Worm (Caenorhabditis elegans) whole organism, mixed stage, embryonic: ENCODE data around the gene efk-1.

Experiments
- M03D4.4 ChIP-seq: sonication (generic microtip); optimal IDR thresholded peaks from 2 replicates; lab custom pipeline; 2017; ENCODE audit warnings: mild to moderate bottlenecking, missing genetic modification characterization, missing compliant biosample characterization
- ceh-43 ChIP-seq: fragments of 200-800 bp; sonication (Bioruptor generic); optimal IDR thresholded peaks from 2 replicates; lab custom pipeline; 2018; ENCODE audit warnings: mild to moderate bottlenecking, missing genetic modification characterization, moderate library complexity, missing compliant biosample characterization
- ces-1 ChIP-seq: fragments of 150-350 bp; optimal IDR thresholded peaks from 2 replicates; lab custom pipeline; 2014; ENCODE audit warnings: missing biosample characterization, missing genetic modification reagents, missing genetic modification characterization
- elt-1 ChIP-seq: sonication (generic microtip); optimal IDR thresholded peaks from 2 replicates; lab custom pipeline; 2017; ENCODE audit warnings: missing genetic modification characterization, mild to moderate bottlenecking, missing compliant biosample characterization, antibody characterized with exemption, moderate library complexity, borderline replicate concordance; ENCODE audit not compliant: insufficient read depth
- lin-32 ChIP-seq: fragments of 200-800 bp; sonication (Bioruptor generic); optimal IDR thresholded peaks from 2 replicates; lab custom pipeline; 2018; ENCODE audit warnings: mild to moderate bottlenecking, missing genetic modification characterization, missing compliant biosample characterization
- lsy-2 ChIP-seq: fragments of 150-350 bp; optimal IDR thresholded peaks from 2 replicates; lab custom pipeline; 2014; ENCODE audit warnings: missing biosample characterization, missing genetic modification characterization
- nhr-2 ChIP-seq: fragments of 150-350 bp; optimal IDR thresholded peaks from 2 replicates; lab custom pipeline; 2014; ENCODE audit warnings: missing biosample characterization, missing genetic modification characterization
- pha-4 ChIP-seq: fragments of 150-350 bp; optimal IDR thresholded peaks from 2 replicates; lab custom pipeline; 2018; ENCODE audit warnings: missing biosample characterization, missing genetic modification reagents, missing genetic modification characterization
- unc-62 ChIP-seq: fragments of 150-350 bp; optimal IDR thresholded peaks from 2 replicates; lab custom pipeline; 2014; ENCODE audit warnings: missing biosample characterization, missing genetic modification reagents, missing genetic modification characterization
- zip-8 ChIP-seq: fragments of 150-350 bp; optimal IDR thresholded peaks from 2 replicates; lab custom pipeline; 2014; ENCODE audit warnings: missing biosample characterization, missing genetic modification characterization

DNA sequence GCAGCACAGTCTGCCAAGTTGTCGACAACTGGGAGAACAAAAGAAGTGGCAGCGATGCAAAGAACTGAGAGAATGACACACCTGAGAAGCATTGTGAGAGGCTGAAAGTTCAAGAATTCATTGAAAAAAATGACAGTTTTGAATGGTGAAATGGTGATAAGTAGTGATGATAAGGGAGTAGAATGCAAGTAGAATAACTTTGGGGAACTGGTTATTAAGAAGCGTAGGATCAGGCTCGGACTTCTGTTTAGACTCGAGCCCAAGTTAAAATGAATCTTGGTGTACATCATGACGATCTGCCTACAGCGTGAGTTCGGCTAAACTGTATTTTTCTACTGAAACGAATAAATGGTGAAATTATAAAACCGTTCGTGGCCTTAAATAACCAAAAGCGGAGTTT, 10.2 kb upstream of the efk-1 start, which contains the start of gene F42A10.7:
- TF ChIP-seq lsy-2 = no peak
- no peak for TF ChIP-seq pha-4 (tag; lab: Kevin White, UChicago)
- no peak for TF ChIP-seq nhr-2
- TF ChIP-seq unc-62 (GFP tag; lab: Kevin White, UChicago) = no peak
- no peak for TF ChIP-seq lin-32 (GFP tag; lab: Kevin White, UChicago)
- no peak for TF ChIP-seq zip-8 (tag; lab: Kevin White, UChicago)
- no peak for TF ChIP-seq M03D4.4 (tag; lab: Kevin White, UChicago)
- no peak for TF ChIP-seq ces-1 (GFP tag; lab: Kevin White, UChicago)
- TF ChIP-seq elt-1 (tag; lab: Kevin White, UChicago) = no peak
- no peak for TF ChIP-seq ceh-43 (GFP tag; lab: Kevin White, UChicago)
